Fruit fly (Drosophila melanogaster): ENCODE measurements around the gene CG8191.

Gene CG8191

dm6 chrX:15733192-15733892 lies 1.4 kb downstream of the CG8191 start:
- TF ChIP-seq usp (GFP tag; optimal IDR thresholded peaks at IDR 0.05) (no peak), EcR (GFP tag; optimal IDR thresholded peaks at IDR 0.05) (no peak), Dll (optimal IDR thresholded peaks at IDR 0.05) (no peak), psq (optimal IDR thresholded peaks at IDR 0.05) (no peak), CG8478 (optimal IDR thresholded peaks at IDR 0.05) (no peak), pan (optimal IDR thresholded peaks at IDR 0.05) (no peak)

DNA sequence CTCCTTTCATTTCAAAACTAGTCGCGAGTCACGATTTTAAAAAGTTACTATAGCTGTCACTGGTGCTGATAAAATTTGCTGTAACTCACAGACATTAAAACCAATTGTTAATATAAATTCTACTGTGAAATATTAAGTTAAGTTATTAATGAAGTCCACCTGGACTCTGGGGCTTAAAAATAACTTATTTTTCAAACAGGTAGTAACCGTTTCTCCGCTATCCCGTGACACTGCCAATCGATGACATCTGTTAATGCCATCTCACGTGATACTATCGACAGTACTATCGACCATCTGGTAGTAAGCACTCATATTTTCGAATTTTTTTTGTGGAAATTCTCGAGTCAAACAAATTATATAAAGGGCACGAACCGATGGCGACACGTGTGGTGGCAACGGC lies 2.0 kb downstream of the CG8191 start, which contains the start of the genes CG12379 and MagR:
CG12379 (minus strand) TSS at position 2 of the 400 bp plus-strand sequence.
MagR (plus strand) TSS at position 276 of the 400 bp plus-strand sequence.
- TF ChIP-seq pan (optimal IDR thresholded peaks at IDR 0.05) (no peak), usp (GFP tag; optimal IDR thresholded peaks at IDR 0.05) (no peak), EcR (GFP tag; optimal IDR thresholded peaks at IDR 0.05) (no peak)

- TF ChIP-seq psq (optimal IDR thresholded peaks at IDR 0.05) (no peak), Dll (optimal IDR thresholded peaks at IDR 0.05) (no peak), pan (optimal IDR thresholded peaks at IDR 0.05) (no peak), usp (GFP tag; optimal IDR thresholded peaks at IDR 0.05) (no peak)
Measured at dm6 chrX:15737110-15737509, 5.1 kb downstream of the CG8191 start, which contains the start of gene Arp6. Gene Arp6, minus strand, starts transcription at chrX:15737120.

DNA sequence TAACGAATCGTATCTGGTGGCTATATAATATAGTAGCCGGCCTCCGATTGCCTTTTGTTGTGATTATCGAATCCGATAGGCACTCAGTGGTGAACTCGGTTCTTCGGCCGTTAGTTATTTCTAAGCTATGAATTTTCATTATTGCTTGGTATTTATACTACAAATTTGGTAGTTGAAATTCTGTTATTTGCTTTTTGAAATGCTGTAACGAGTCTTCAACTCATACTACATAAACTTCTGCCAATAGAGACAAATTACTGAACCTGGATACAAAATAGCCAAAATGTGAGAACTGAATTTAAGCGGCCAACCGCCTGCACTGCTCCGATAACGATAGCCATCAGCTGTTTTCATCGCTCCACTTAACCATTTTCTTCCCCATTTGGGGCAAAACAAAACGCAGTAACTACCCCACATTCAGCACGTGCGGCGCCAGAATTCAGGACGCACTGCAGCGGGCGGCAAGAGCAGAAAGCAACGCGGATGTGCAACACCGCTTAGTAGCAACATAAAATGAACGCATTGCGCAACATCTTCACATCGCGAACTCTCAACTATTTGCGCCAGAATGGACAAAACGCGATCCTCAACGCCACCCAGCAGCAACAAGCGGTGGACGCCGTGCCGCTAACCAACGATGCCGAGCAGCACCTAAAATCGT lies 7.0 kb downstream of the CG8191 start, which contains the start of the genes CG11679 and CG8206:
CG11679 (minus strand) TSS at position 65 of the 661 bp plus-strand sequence.
CG8206 (plus strand) TSS at position 341 of the 661 bp plus-strand sequence.
- TF ChIP-seq EcR (GFP tag; optimal IDR thresholded peaks at IDR 0.05) = no peak
- no peak for TF ChIP-seq Dll (optimal IDR thresholded peaks at IDR 0.05)
- TF ChIP-seq psq (optimal IDR thresholded peaks at IDR 0.05) = no peak
- no peak for TF ChIP-seq usp (GFP tag; optimal IDR thresholded peaks at IDR 0.05)
- no peak for TF ChIP-seq CG8478 (optimal IDR thresholded peaks at IDR 0.05)
- no peak for TF ChIP-seq pan (optimal IDR thresholded peaks at IDR 0.05)

DNA sequence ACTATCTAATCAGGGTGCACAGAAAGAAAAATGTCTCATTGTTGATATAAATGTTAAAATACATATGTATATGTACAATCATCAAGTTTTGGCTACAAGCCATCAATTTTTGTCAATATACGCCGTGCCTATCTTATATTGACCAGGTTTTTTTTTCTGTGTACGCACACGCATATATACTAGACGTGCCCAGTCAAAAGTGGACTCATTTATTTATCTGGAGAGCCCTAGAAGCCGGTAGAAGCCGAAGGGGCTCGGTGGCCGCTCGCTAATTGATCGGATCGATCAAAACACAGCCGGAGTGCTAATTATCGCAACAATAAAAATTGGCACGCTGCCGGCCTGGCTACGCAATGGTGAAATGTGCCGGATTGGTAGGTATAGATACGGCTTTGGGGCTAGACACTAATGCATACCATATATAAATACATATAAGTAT lies 8.3 kb downstream of the CG8191 start:
- TF ChIP-seq Dll (optimal IDR thresholded peaks at IDR 0.05) (no peak), EcR (GFP tag; optimal IDR thresholded peaks at IDR 0.05) (no peak), CG8478 (optimal IDR thresholded peaks at IDR 0.05) (no peak), psq (optimal IDR thresholded peaks at IDR 0.05) (no peak), usp (GFP tag; optimal IDR thresholded peaks at IDR 0.05) (no peak), pan (optimal IDR thresholded peaks at IDR 0.05) (no peak)

DNA sequence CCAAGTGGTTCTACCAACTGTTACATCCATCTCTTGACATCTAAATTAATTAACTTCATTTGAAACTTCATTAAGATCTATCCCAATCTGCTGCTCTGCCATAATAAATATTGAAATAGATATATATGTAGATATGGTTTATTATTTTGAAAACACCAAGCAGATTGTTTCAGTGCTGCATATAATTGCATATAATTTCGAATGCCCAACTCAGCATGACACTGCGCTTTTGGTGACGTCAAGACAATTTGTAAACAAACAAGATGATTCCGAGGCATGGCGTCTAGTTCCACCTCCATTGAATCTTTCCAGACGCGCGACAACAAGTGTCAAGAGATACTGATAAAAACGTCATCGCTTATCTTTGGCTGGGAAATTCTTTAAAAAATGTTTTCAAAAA lies 8.9 kb downstream of the CG8191 start:
- TF ChIP-seq CG8478 (optimal IDR thresholded peaks at IDR 0.05) = no peak
- no peak for TF ChIP-seq psq (optimal IDR thresholded peaks at IDR 0.05)
- no peak for TF ChIP-seq pan (optimal IDR thresholded peaks at IDR 0.05)
- no peak for TF ChIP-seq usp (GFP tag; optimal IDR thresholded peaks at IDR 0.05)

- TF ChIP-seq Dll (optimal IDR thresholded peaks at IDR 0.05) (no peak), psq (optimal IDR thresholded peaks at IDR 0.05) (no peak), EcR (GFP tag; optimal IDR thresholded peaks at IDR 0.05) (no peak), CG8478 (optimal IDR thresholded peaks at IDR 0.05) (no peak), pan (optimal IDR thresholded peaks at IDR 0.05) (no peak), usp (GFP tag; optimal IDR thresholded peaks at IDR 0.05) (no peak)
Measured at dm6 chrX:15745905-15746681, 14.1 kb downstream of the CG8191 start, which contains the start of the genes CG8944 and CCT6. Gene CG8944, minus strand, starts transcription at chrX:15746231. Gene CCT6, plus strand, starts transcription at chrX:15746648.

- TF ChIP-seq psq (optimal IDR thresholded peaks at IDR 0.05) = no peak
- no peak for TF ChIP-seq Dll (optimal IDR thresholded peaks at IDR 0.05)
- no peak for TF ChIP-seq pan (optimal IDR thresholded peaks at IDR 0.05)
- TF ChIP-seq EcR (GFP tag; optimal IDR thresholded peaks at IDR 0.05) = no peak
- no peak for TF ChIP-seq CG8478 (optimal IDR thresholded peaks at IDR 0.05)
- TF ChIP-seq usp (GFP tag; optimal IDR thresholded peaks at IDR 0.05) = no peak
Measured at dm6 chrX:15746682-15747196, 14.8 kb downstream of the CG8191 start.

DNA sequence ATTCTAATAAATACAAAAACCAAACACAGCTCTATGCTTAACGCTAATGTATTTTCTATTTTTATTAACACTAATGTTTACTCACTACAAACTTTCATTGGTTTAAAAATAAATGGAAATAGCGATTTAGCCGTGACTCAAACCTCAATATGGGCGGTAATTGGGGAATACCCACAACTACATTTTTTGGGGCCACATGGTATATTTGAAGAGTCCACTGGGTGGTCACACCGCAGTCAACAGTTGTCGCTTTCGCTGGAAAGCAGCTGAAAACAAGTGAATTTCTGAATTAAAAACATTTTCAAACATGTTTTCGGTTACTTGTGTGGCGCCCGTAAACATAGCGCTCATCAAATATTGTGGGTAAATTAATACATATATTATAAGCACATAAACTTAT lies 17.0 kb downstream of the CG8191 start, which contains the start of gene Mvd:
Mvd (plus strand) TSS at position 222 of the 400 bp plus-strand sequence.
- TF ChIP-seq psq (optimal IDR thresholded peaks at IDR 0.05) (no peak), CG8478 (optimal IDR thresholded peaks at IDR 0.05) (no peak), Dll (optimal IDR thresholded peaks at IDR 0.05) (no peak), EcR (GFP tag; optimal IDR thresholded peaks at IDR 0.05) (no peak), usp (GFP tag; optimal IDR thresholded peaks at IDR 0.05) (no peak)

- TF ChIP-seq pan (optimal IDR thresholded peaks at IDR 0.05) = no peak
- no peak for TF ChIP-seq Dll (optimal IDR thresholded peaks at IDR 0.05)
- no peak for TF ChIP-seq CG8478 (optimal IDR thresholded peaks at IDR 0.05)
- no peak for TF ChIP-seq usp (GFP tag; optimal IDR thresholded peaks at IDR 0.05)
- TF ChIP-seq EcR (GFP tag; optimal IDR thresholded peaks at IDR 0.05) = no peak
- TF ChIP-seq psq (optimal IDR thresholded peaks at IDR 0.05) = no peak
Measured at dm6 chrX:15756018-15756417, 24.0 kb downstream of the CG8191 start, which contains the start of gene CG8260. Gene CG8260, plus strand, starts transcription at chrX:15756318.

DNA sequence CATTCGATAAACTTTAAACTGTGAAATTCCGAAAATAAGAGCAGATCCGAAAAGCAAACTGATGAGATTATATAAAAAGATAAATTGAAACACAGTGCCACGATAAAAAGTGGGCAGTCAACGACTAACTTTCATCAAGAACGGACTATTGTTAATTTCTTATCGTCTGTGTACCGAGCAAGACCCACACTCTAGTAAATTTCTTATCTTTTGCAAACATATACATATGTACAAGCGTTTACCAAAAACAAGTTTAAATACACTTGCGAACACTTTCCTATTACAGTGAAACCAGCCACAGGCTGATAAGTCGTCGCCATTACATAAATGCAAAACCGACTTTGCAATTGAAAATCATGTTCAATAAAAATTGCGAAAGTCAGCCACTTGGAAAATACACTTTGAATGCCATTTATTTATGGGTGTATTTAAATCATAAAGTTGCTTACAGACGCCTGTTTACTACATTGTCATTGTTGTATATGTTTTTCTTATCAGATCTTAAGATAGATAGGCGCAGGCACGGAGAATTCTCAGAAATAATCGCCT lies 26.8 kb downstream of the CG8191 start:
- TF ChIP-seq usp (GFP tag; optimal IDR thresholded peaks at IDR 0.05) = no peak
- TF ChIP-seq EcR (GFP tag; optimal IDR thresholded peaks at IDR 0.05) = no peak
- no peak for TF ChIP-seq psq (optimal IDR thresholded peaks at IDR 0.05)
- no peak for TF ChIP-seq pan (optimal IDR thresholded peaks at IDR 0.05)
- no peak for TF ChIP-seq CG8478 (optimal IDR thresholded peaks at IDR 0.05)
- TF ChIP-seq Dll (optimal IDR thresholded peaks at IDR 0.05) = no peak

All from whole organism.